Worm (Caenorhabditis elegans) whole organism, early embryonic: ENCODE data around the gene ZC190.7.

Experiments
- aly-1 ChIP-seq: sonication (generic microtip); optimal IDR thresholded peaks from 2 replicates; lab custom pipeline; 2016; ENCODE audit warnings: missing genetic modification characterization, missing compliant biosample characterization
- ama-1 ChIP-seq: fragments of 150-350 bp; optimal IDR thresholded peaks from 2 replicates; lab custom pipeline; 2014
- ceh-13 ChIP-seq: fragments of 200-800 bp; sonication (Bioruptor generic); optimal IDR thresholded peaks from 2 replicates; lab custom pipeline; 2018; ENCODE audit warnings: mild to moderate bottlenecking, missing genetic modification characterization, missing compliant biosample characterization
- scrt-1 ChIP-seq: fragments of 200-800 bp; sonication (Bioruptor generic); IDR thresholded peaks from 2 replicates; pipeline ENCODE4 v1.3.6; 2022; ENCODE audit warnings: missing genetic modification characterization, missing compliant biosample characterization
- sea-1 ChIP-seq: fragments of 200-800 bp; sonication (Bioruptor generic); conservative IDR thresholded peaks from 2 replicates; pipeline ENCODE4 v1.3.6; 2022; ENCODE audit warnings: missing genetic modification characterization, missing compliant biosample characterization
- tbx-37 ChIP-seq: fragments of 200-800 bp; sonication (Bioruptor generic); conservative IDR thresholded peaks from 2 replicates; pipeline ENCODE4 v1.3.6; 2022; ENCODE audit warnings: missing genetic modification reagents, missing genetic modification characterization, missing compliant biosample characterization
- tra-4 ChIP-seq: sonication (generic microtip); optimal IDR thresholded peaks from 2 replicates; lab custom pipeline; 2017; ENCODE audit warnings: missing genetic modification characterization, missing compliant biosample characterization

DNA sequence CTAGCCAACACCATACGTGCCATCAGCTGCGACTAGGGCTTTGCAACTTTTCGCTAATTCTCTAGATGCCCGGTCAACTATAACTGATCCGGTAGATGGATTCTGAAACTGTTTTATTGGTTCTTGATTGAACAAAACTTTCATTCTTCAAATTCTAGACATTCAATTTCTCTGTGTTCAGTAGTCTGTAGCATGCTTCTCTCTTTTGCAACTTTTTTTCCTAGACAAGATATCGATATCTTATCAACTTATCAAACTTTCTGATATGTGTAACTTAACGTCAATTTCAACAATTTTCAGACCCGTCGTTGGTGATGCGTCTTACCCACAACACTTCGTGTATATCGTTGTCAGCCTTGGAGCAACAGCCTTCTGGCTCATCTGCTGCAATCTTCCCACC is 20.9 kb downstream of the ZC190.7 start, which contains the start of gene ZC190.4:
- no peak for TF ChIP-seq ama-1 (lab: Kevin White, UChicago)
- TF ChIP-seq tbx-37 (GFP tag; lab: Robert Waterston, UW): no peak
- no peak for TF ChIP-seq tra-4
- TF ChIP-seq ceh-13 (GFP tag; lab: Kevin White, UChicago): no peak
- no peak for TF ChIP-seq sea-1
- TF ChIP-seq aly-1 (tag; lab: Kevin White, UChicago): no peak
- TF ChIP-seq scrt-1 (GFP tag; lab: Robert Waterston, UW): no peak
